Fruit fly (Drosophila melanogaster): ENCODE results near the gene rtet.

The rtet gene

dm6 chr3R:21138220-21138754, 30.0 kb downstream of the rtet start, which contains the start of gene meigo (continued):
- TF ChIP-seq CG2202 (tag; optimal IDR thresholded peaks at IDR 0.05), result peak; percentile 30
- TF ChIP-seq dm (GFP tag; optimal IDR thresholded peaks at IDR 0.05), result peak; percentile 32
- peak; percentile 50; the same call in 1 of the 2 replicates for TF ChIP-seq CG14667 (GFP tag; IDR thresholded peaks at IDR 0.05)
- TF ChIP-seq CG4854 (GFP tag; optimal IDR thresholded peaks at IDR 0.05), result peak; percentile 49
- peak; percentile 79 for TF ChIP-seq CG9817 (tag; optimal IDR thresholded peaks at IDR 0.05)
- 0 out of 2 replicates have a peak, but pooled peaks have one; percentile 36 for TF ChIP-seq CG13287 (GFP tag; IDR thresholded peaks at IDR 0.05; ENCODE audit: partially characterized antibody)
- no peak for TF ChIP-seq CG1024 (GFP tag; IDR thresholded peaks at IDR 0.05)
- TF ChIP-seq row (GFP tag; IDR thresholded peaks at IDR 0.05), result peak; percentile 95
- TF ChIP-seq ci (GFP tag; IDR thresholded peaks at IDR 0.05), result peak; percentile 41; the same call in 1 of the 3 replicates
- peak; percentile 43 for TF ChIP-seq maf-S (GFP tag; optimal IDR thresholded peaks at IDR 0.05)
- peak; percentile 9; the same call in 1 of the 2 replicates for TF ChIP-seq onecut (GFP tag; IDR thresholded peaks at IDR 0.05)
- TF ChIP-seq Awh (GFP tag; IDR thresholded peaks at IDR 0.05), result no peak
- TF ChIP-seq Asciz (GFP tag; optimal IDR thresholded peaks at IDR 0.05), result no peak
- TF ChIP-seq CG15696 (tag; optimal IDR thresholded peaks at IDR 0.05), result peak; percentile 69
- TF ChIP-seq Rfx (GFP tag; IDR thresholded peaks at IDR 0.05), result peak; percentile 81
- peak; percentile 87 for TF ChIP-seq CG15601 (tag; optimal IDR thresholded peaks at IDR 0.05)
- TF ChIP-seq wor (GFP tag; IDR thresholded peaks at IDR 0.05), result no peak
- no peak for TF ChIP-seq MTF-1 (GFP tag; optimal IDR thresholded peaks at IDR 0.05; ENCODE audit: borderline replicate concordance)
- peak; percentile 70; the same call in 1 of the 2 replicates for TF ChIP-seq NFAT (GFP tag; IDR thresholded peaks at IDR 0.05)
- no peak for TF ChIP-seq scrt (GFP tag; optimal IDR thresholded peaks at IDR 0.05)
- TF ChIP-seq chinmo (GFP tag; IDR thresholded peaks at IDR 0.05; ENCODE audit: partially characterized antibody), result 0 out of 4 replicates have a peak, but pooled peaks have one; percentile 21
- peak; percentile 48 for TF ChIP-seq GATAe (GFP tag; conservative IDR thresholded peaks at IDR 0.05)
- TF ChIP-seq CG11504 (tag; optimal IDR thresholded peaks at IDR 0.05), result no peak
- TF ChIP-seq mam (GFP tag; optimal IDR thresholded peaks at IDR 0.05), result peak; percentile 67
- peak; percentile 58; the same call in 2 of the 3 replicates for TF ChIP-seq CG11456 (GFP tag; IDR thresholded peaks at IDR 0.05)
- TF ChIP-seq ap (GFP tag; IDR thresholded peaks at IDR 0.05), result no peak
- peak in 1 of 2 experiments; percentile 5 for TF ChIP-seq Trl (optimal IDR thresholded peaks at IDR 0.05)
- TF ChIP-seq Trl (GFP tag; optimal IDR thresholded peaks at IDR 0.05), result peak; percentile 41
- no peak for TF ChIP-seq trh (GFP tag; optimal IDR thresholded peaks at IDR 0.05)
- TF ChIP-seq CG4820 (GFP tag; optimal IDR thresholded peaks at IDR 0.05), result peak; percentile 42
- TF ChIP-seq Pdp1 (GFP tag; optimal IDR thresholded peaks at IDR 0.05), result peak in 1 of 2 experiments; percentile 65
- peak; percentile 78 for TF ChIP-seq Xrp1 (GFP tag; IDR thresholded peaks at IDR 0.05)
- TF ChIP-seq CG16779 (GFP tag; IDR thresholded peaks at IDR 0.05), result no peak
- TF ChIP-seq CG3995 (GFP tag; optimal IDR thresholded peaks at IDR 0.05), result peak; percentile 89
- TF ChIP-seq CG7987 (GFP tag; optimal IDR thresholded peaks at IDR 0.05), result peak; percentile 32
- TF ChIP-seq fu2 (GFP tag; optimal IDR thresholded peaks at IDR 0.05), result peak; percentile 53
- no peak for TF ChIP-seq ash1 (GFP tag; optimal IDR thresholded peaks at IDR 0.05)
- peak; percentile 44 for TF ChIP-seq CrebB (tag; optimal IDR thresholded peaks at IDR 0.05)
- no peak for TF ChIP-seq CG8089 (GFP tag; optimal IDR thresholded peaks at IDR 0.05)
- TF ChIP-seq chn (GFP tag; optimal IDR thresholded peaks at IDR 0.05), result peak; percentile 51
- peak; percentile 32; the same call in 1 of the 2 replicates for TF ChIP-seq sisA (GFP tag; IDR thresholded peaks at IDR 0.05)
- no peak for TF ChIP-seq Dll (GFP tag; IDR thresholded peaks at IDR 0.05; ENCODE audit: partially characterized antibody)
- TF ChIP-seq caup (GFP tag; optimal IDR thresholded peaks at IDR 0.05; ENCODE audit: severe bottlenecking), result no peak
- TF ChIP-seq CG9215 (GFP tag; IDR thresholded peaks at IDR 0.05), result peak; percentile 72
- TF ChIP-seq gem (tag; optimal IDR thresholded peaks at IDR 0.05), result peak; percentile 82
- TF ChIP-seq Fer3 (tag; optimal IDR thresholded peaks at IDR 0.05), result peak; percentile 65
- TF ChIP-seq CG33213 (GFP tag; optimal IDR thresholded peaks at IDR 0.05), result peak; percentile 18
- TF ChIP-seq Lhr (GFP tag; optimal IDR thresholded peaks at IDR 0.05), result peak; percentile 46
- TF ChIP-seq Fer1 (GFP tag; optimal IDR thresholded peaks at IDR 0.05), result peak; percentile 75
- TF ChIP-seq CG2120 (GFP tag; optimal IDR thresholded peaks at IDR 0.05), result peak; percentile 87
